Fruit fly (Drosophila melanogaster) whole organism, embryonic: Measurements from ENCODE around the gene Nak.

Source experiments
- Atf6 ChIP-seq: fragments of 200-800 bp; sonication (Bioruptor generic); IDR thresholded peaks from 2 replicates; pipeline ENCODE4 v1.3.6; 2022; ENCODE audit warnings: missing biosample characterization, missing genetic modification characterization
- Blimp-1 ChIP-seq: fragments of 200-800 bp; sonication (Bioruptor generic); optimal IDR thresholded peaks from 3 replicates; lab custom pipeline; 2018; ENCODE audit warnings: missing biosample characterization, missing genetic modification characterization, mild to moderate bottlenecking, moderate library complexity, missing genetic modification reagents
- CG10209 ChIP-seq: fragments of 200-800 bp; sonication (Bioruptor generic); optimal IDR thresholded peaks from 3 replicates; lab custom pipeline; 2017; ENCODE audit warnings: missing biosample characterization, mild to moderate bottlenecking, missing genetic modification characterization, missing genetic modification reagents
- CG10543 ChIP-seq: fragments of 200-800 bp; sonication (Bioruptor generic); optimal IDR thresholded peaks from 3 replicates; lab custom pipeline; 2017; ENCODE audit warnings: missing biosample characterization, mild to moderate bottlenecking, missing genetic modification characterization, moderate library complexity
- CG11504 ChIP-seq: fragments of 200-800 bp; sonication (Bioruptor generic); optimal IDR thresholded peaks from 3 replicates; lab custom pipeline; 2019; ENCODE audit warnings: missing biosample characterization, mild to moderate bottlenecking, missing genetic modification characterization, moderate library complexity
- CG12071 ChIP-seq: fragments of 200-800 bp; sonication (Bioruptor generic); optimal IDR thresholded peaks from 3 replicates; lab custom pipeline; 2018; ENCODE audit warnings: missing biosample characterization, mild to moderate bottlenecking, missing genetic modification characterization
- CG14441 ChIP-seq: fragments of 200-800 bp; sonication (Bioruptor generic); IDR thresholded peaks from 2 replicates; pipeline ENCODE4 v1.3.6; 2022; ENCODE audit warnings: missing biosample characterization, missing genetic modification characterization
- CG15601 ChIP-seq: fragments of 200-800 bp; sonication (Bioruptor generic); optimal IDR thresholded peaks from 3 replicates; lab custom pipeline; 2019; ENCODE audit warnings: missing biosample characterization, mild to moderate bottlenecking, missing genetic modification characterization, moderate library complexity
- CG16863 ChIP-seq: fragments of 200-800 bp; sonication (Bioruptor generic); optimal IDR thresholded peaks from 3 replicates; lab custom pipeline; 2016; ENCODE audit warnings: missing biosample characterization, missing genetic modification characterization
- CG17186 ChIP-seq: fragments of 200-800 bp; sonication (Bioruptor generic); optimal IDR thresholded peaks from 3 replicates; lab custom pipeline; 2017; ENCODE audit warnings: missing biosample characterization, missing genetic modification reagents, missing genetic modification characterization
- CG18599 ChIP-seq: fragments of 200-800 bp; sonication (Bioruptor generic); optimal IDR thresholded peaks from 3 replicates; lab custom pipeline; 2017; ENCODE audit warnings: missing biosample characterization, missing genetic modification characterization, mild to moderate bottlenecking, moderate library complexity, missing genetic modification reagents
- CG2202 ChIP-seq: fragments of 200-800 bp; sonication (Bioruptor generic); optimal IDR thresholded peaks from 2 replicates; lab custom pipeline; 2018; ENCODE audit warnings: missing biosample characterization, mild to moderate bottlenecking, missing genetic modification characterization
- CG2678 ChIP-seq: fragments of 200-800 bp; sonication (Bioruptor generic); optimal IDR thresholded peaks from 3 replicates; lab custom pipeline; 2019; ENCODE audit warnings: missing biosample characterization, mild to moderate bottlenecking, missing genetic modification characterization, moderate library complexity
- CG3065 ChIP-seq: fragments of 200-800 bp; sonication (Bioruptor generic); optimal IDR thresholded peaks from 2 replicates; lab custom pipeline; 2016; ENCODE audit warnings: missing biosample characterization, missing genetic modification characterization
- CG31365 ChIP-seq: fragments of 200-800 bp; sonication (Bioruptor generic); optimal IDR thresholded peaks from 2 replicates; lab custom pipeline; 2018; ENCODE audit warnings: missing biosample characterization, mild to moderate bottlenecking, missing genetic modification characterization
- CG31388 ChIP-seq: fragments of 200-800 bp; sonication (Bioruptor generic); optimal IDR thresholded peaks from 2 replicates; lab custom pipeline; 2016; ENCODE audit warnings: missing biosample characterization, missing genetic modification characterization
- CG32767 ChIP-seq: fragments of 200-800 bp; sonication (Bioruptor generic); IDR thresholded peaks from 2 replicates; pipeline ENCODE4 v1.3.6; 2022; ENCODE audit warnings: missing biosample characterization, missing genetic modification characterization
- CG4282 ChIP-seq: fragments of 200-800 bp; sonication (Bioruptor generic); optimal IDR thresholded peaks from 2 replicates; lab custom pipeline; 2016; ENCODE audit warnings: missing biosample characterization, missing genetic modification characterization
- CG5180 ChIP-seq: fragments of 200-800 bp; sonication (Bioruptor generic); optimal IDR thresholded peaks from 3 replicates; lab custom pipeline; 2017; ENCODE audit warnings: missing biosample characterization, missing genetic modification characterization, mild to moderate bottlenecking, moderate library complexity, missing genetic modification reagents
- CG6254 ChIP-seq: fragments of 200-800 bp; sonication (Bioruptor generic); optimal IDR thresholded peaks from 3 replicates; lab custom pipeline; 2017; ENCODE audit warnings: mild to moderate bottlenecking, missing biosample characterization, missing genetic modification reagents, missing genetic modification characterization
- CG8290 ChIP-seq, 3 experiments: fragments of 200-800 bp; sonication (Bioruptor generic); optimal IDR thresholded peaks; 2 replicates each; lab custom pipeline; 2016 to 2019; ENCODE audit warnings: missing biosample characterization in 3 of 3, missing genetic modification characterization in 3 of 3, mild to moderate bottlenecking in 2 of 3, moderate library complexity in 1 of 3
- HHEX ChIP-seq: fragments of 200-800 bp; sonication (Bioruptor generic); optimal IDR thresholded peaks from 3 replicates; lab custom pipeline; 2017; ENCODE audit warnings: missing biosample characterization, mild to moderate bottlenecking, missing genetic modification characterization, missing genetic modification reagents
- HLHmδ ChIP-seq: fragments of 200-800 bp; sonication (Bioruptor generic); optimal IDR thresholded peaks from 2 replicates; lab custom pipeline; 2018; ENCODE audit warnings: missing biosample characterization, mild to moderate bottlenecking, missing genetic modification characterization, moderate library complexity
- Hr3 ChIP-seq: fragments of 200-800 bp; sonication (Bioruptor generic); optimal IDR thresholded peaks from 3 replicates; lab custom pipeline; 2016; ENCODE audit warnings: missing biosample characterization, missing genetic modification characterization
- NFAT ChIP-seq: fragments of 200-800 bp; sonication (Bioruptor generic); IDR thresholded peaks from 2 replicates; pipeline ENCODE4 v1.3.6; 2022; ENCODE audit warnings: missing biosample characterization, missing genetic modification characterization
- PHDP ChIP-seq: fragments of 200-800 bp; sonication (Bioruptor generic); optimal IDR thresholded peaks from 3 replicates; lab custom pipeline; 2018; ENCODE audit warnings: missing biosample characterization, mild to moderate bottlenecking, missing genetic modification characterization, moderate library complexity
- Scr ChIP-seq: fragments of 200-800 bp; sonication (Bioruptor generic); IDR thresholded peaks from 2 replicates; pipeline ENCODE4 v1.3.6; 2022; ENCODE audit warnings: missing biosample characterization, missing genetic modification characterization; ENCODE audit not compliant: partially characterized antibody
- Side ChIP-seq: fragments of 200-800 bp; sonication (Bioruptor generic); optimal IDR thresholded peaks from 2 replicates; lab custom pipeline; 2016; ENCODE audit warnings: missing biosample characterization, missing genetic modification characterization
- Vsx1 ChIP-seq: fragments of 200-800 bp; sonication (Bioruptor generic); optimal IDR thresholded peaks from 2 replicates; lab custom pipeline; 2017; ENCODE audit warnings: missing biosample characterization, mild to moderate bottlenecking, missing genetic modification characterization, missing genetic modification reagents
- corto ChIP-seq: fragments of 200-800 bp; sonication (Bioruptor generic); optimal IDR thresholded peaks from 2 replicates; lab custom pipeline; 2016; ENCODE audit warnings: missing biosample characterization, mild to moderate bottlenecking, missing genetic modification characterization, moderate library complexity
- cwo ChIP-seq: fragments of 200-800 bp; sonication (Bioruptor generic); optimal IDR thresholded peaks from 3 replicates; lab custom pipeline; 2017; ENCODE audit warnings: missing biosample characterization, missing genetic modification characterization, mild to moderate bottlenecking, moderate library complexity, missing genetic modification reagents
- dm ChIP-seq: fragments of 200-800 bp; sonication (Bioruptor generic); optimal IDR thresholded peaks from 3 replicates; lab custom pipeline; 2016; ENCODE audit warnings: missing biosample characterization, missing genetic modification characterization
- emc ChIP-seq: fragments of 200-800 bp; sonication (Bioruptor generic); optimal IDR thresholded peaks from 2 replicates; lab custom pipeline; 2016; ENCODE audit warnings: missing biosample characterization, missing genetic modification characterization
- ems ChIP-seq: fragments of 200-800 bp; sonication (Bioruptor generic); optimal IDR thresholded peaks from 3 replicates; lab custom pipeline; 2016; ENCODE audit warnings: missing biosample characterization, missing genetic modification characterization
- fd3F ChIP-seq: fragments of 200-800 bp; sonication (Bioruptor generic); optimal IDR thresholded peaks from 2 replicates; lab custom pipeline; 2018; ENCODE audit warnings: missing biosample characterization, mild to moderate bottlenecking, missing genetic modification characterization, moderate library complexity
- grau ChIP-seq: fragments of 200-800 bp; optimal IDR thresholded peaks from 3 replicates; lab custom pipeline; 2019; ENCODE audit warnings: missing biosample characterization, mild to moderate bottlenecking, missing genetic modification characterization, moderate library complexity
- gsb-n ChIP-seq: fragments of 200-800 bp; sonication (Bioruptor generic); optimal IDR thresholded peaks from 3 replicates; lab custom pipeline; 2018; ENCODE audit warnings: missing biosample characterization, mild to moderate bottlenecking, missing genetic modification characterization
- her ChIP-seq: fragments of 200-800 bp; sonication (Bioruptor generic); optimal IDR thresholded peaks from 2 replicates; lab custom pipeline; 2016; ENCODE audit warnings: missing biosample characterization, missing genetic modification characterization
- kni ChIP-seq: fragments of 200-800 bp; sonication (Bioruptor generic); optimal IDR thresholded peaks from 3 replicates; lab custom pipeline; 2017; ENCODE audit warnings: mild to moderate bottlenecking, missing biosample characterization, missing genetic modification reagents, missing genetic modification characterization
- lov ChIP-seq, 2 experiments: fragments of 200-800 bp in 1 of 2; fragments of >200 bp in 1 of 2; sonication (Bioruptor generic) in 1 of 2; IDR thresholded peaks in 1 of 2; optimal IDR thresholded peaks in 1 of 2; 2 replicates in 1 of 2; 3 replicates in 1 of 2; pipeline versions ENCODE4 v1.3.6 to Lab custom; 2017 to 2022; ENCODE audit warnings: missing biosample characterization in 1 of 2, missing genetic modification characterization in 1 of 2
- pzg ChIP-seq: fragments of 200-800 bp; sonication (Bioruptor generic); optimal IDR thresholded peaks from 3 replicates; lab custom pipeline; 2018; ENCODE audit warnings: missing biosample characterization, mild to moderate bottlenecking, missing genetic modification characterization, moderate library complexity
- sc ChIP-seq, 3 experiments: fragments of >200 bp in 2 of 3; fragments of 200-800 bp in 1 of 3; sonication (Bioruptor generic) in 1 of 3; optimal IDR thresholded peaks; 2 replicates in 2 of 3; 3 replicates in 1 of 3; lab custom pipeline; 2017; ENCODE audit warnings: mild to moderate bottlenecking in 1 of 3, missing biosample characterization in 1 of 3, missing genetic modification characterization in 1 of 3, missing genetic modification reagents in 1 of 3
- tna ChIP-seq: fragments of 200-800 bp; sonication (Bioruptor generic); IDR thresholded peaks from 2 replicates; pipeline ENCODE4 v1.3.6; 2022; ENCODE audit warnings: missing biosample characterization, missing genetic modification characterization; ENCODE audit not compliant: partially characterized antibody
- vnd ChIP-seq: fragments of 200-800 bp; sonication (Bioruptor generic); IDR thresholded peaks from 3 replicates; pipeline ENCODE4 v1.3.6; 2022; ENCODE audit warnings: missing biosample characterization, missing genetic modification characterization; ENCODE audit not compliant: partially characterized antibody
- zen ChIP-seq: fragments of 200-800 bp; sonication (Bioruptor generic); optimal IDR thresholded peaks from 3 replicates; lab custom pipeline; 2018; ENCODE audit warnings: missing biosample characterization, mild to moderate bottlenecking, missing genetic modification characterization, moderate library complexity
- zfh2 ChIP-seq: fragments of 200-800 bp; sonication (Bioruptor generic); optimal IDR thresholded peaks from 2 replicates; lab custom pipeline; 2016; ENCODE audit warnings: missing biosample characterization, missing genetic modification characterization

Nak gene

dm6 chr2L:18944175-18945012, 24.1 kb downstream of the Nak start (continued):
- TF ChIP-seq zfh2 (GFP tag; lab: Kevin White, UChicago) (no peak), fd3F (GFP tag; lab: Kevin White, UChicago) (no peak), gsb-n (tag; lab: Kevin White, UChicago) (peak; percentile 74), CG12071 (GFP tag; lab: Kevin White, UChicago) (no peak), CG4282 (GFP tag; lab: Kevin White, UChicago) (no peak), pzg (GFP tag; lab: Kevin White, UChicago) (peak; percentile 61), HHEX (peak; percentile 3), HLHmδ (GFP tag; lab: Kevin White, UChicago) (peak; percentile 80), CG32767 (no peak), grau (tag; lab: Kevin White, UChicago) (no peak), CG10209 (GFP tag; lab: Kevin White, UChicago) (no peak), lov (optimal IDR thresholded peaks at IDR 0.05; lab: Kevin White, UChicago) (no peak), lov (GFP tag; IDR thresholded peaks at IDR 0.05; lab: Robert Waterston, UW) (no peak), her (GFP tag; lab: Kevin White, UChicago) (no peak), corto (GFP tag; lab: Kevin White, UChicago) (no peak), CG11504 (tag; lab: Kevin White, UChicago) (peak; percentile 27), kni (GFP tag; lab: Kevin White, UChicago) (peak; percentile 100), PHDP (no peak), CG14441 (GFP tag; lab: Robert Waterston, UW) (no peak), cwo (GFP tag; lab: Kevin White, UChicago) (peak; percentile 24), ems (no peak), emc (no peak), CG3065 (GFP tag; lab: Kevin White, UChicago) (no peak), tna (GFP tag; lab: Robert Waterston, UW) (no peak), sc (optimal IDR thresholded peaks at IDR 0.05; lab: Kevin White, UChicago) (no peak), sc (GFP tag; optimal IDR thresholded peaks at IDR 0.05; lab: Kevin White, UChicago) (no peak), dm (GFP tag; lab: Kevin White, UChicago) (peak; percentile 5), CG8290 (GFP tag; optimal IDR thresholded peaks at IDR 0.05; lab: Kevin White, UChicago) (no peak), CG8290 (tag; optimal IDR thresholded peaks at IDR 0.05; lab: Kevin White, UChicago) (peak in 1 of 2 experiments; percentile 76), Atf6 (GFP tag; lab: Robert Waterston, UW) (no peak), CG2202 (tag; lab: Kevin White, UChicago) (no peak), Blimp-1 (no peak), CG31388 (GFP tag; lab: Kevin White, UChicago) (no peak), Scr (GFP tag; lab: Robert Waterston, UW) (no peak), CG17186 (GFP tag; lab: Kevin White, UChicago) (no peak), zen (tag; lab: Kevin White, UChicago) (no peak), Vsx1 (no peak), CG31365 (tag; lab: Kevin White, UChicago) (peak; percentile 33), CG10543 (GFP tag; lab: Kevin White, UChicago) (peak; percentile 82), CG5180 (peak; percentile 67), Side (no peak), CG2678 (tag; lab: Kevin White, UChicago) (no peak), CG16863 (GFP tag; lab: Kevin White, UChicago) (no peak), CG18599 (GFP tag; lab: Kevin White, UChicago) (no peak), CG15601 (peak; percentile 34), vnd (GFP tag; lab: Robert Waterston, UW) (no peak), NFAT (GFP tag; lab: Robert Waterston, UW) (no peak), Hr3 (GFP tag; lab: Kevin White, UChicago) (no peak), CG6254 (GFP tag; lab: Kevin White, UChicago) (peak; percentile 97)
